Fruit fly (Drosophila melanogaster) whole organism, embryonic: ENCODE results near the gene CG3097.

Experiments
- CG17359 ChIP-seq: fragments of 200-800 bp; sonication (Bioruptor generic); optimal IDR thresholded peaks from 3 replicates; lab custom pipeline; 2018; ENCODE audit warnings: missing biosample characterization, mild to moderate bottlenecking, missing genetic modification characterization, moderate library complexity
- CG17802 ChIP-seq: fragments of 200-800 bp; sonication (Bioruptor generic); optimal IDR thresholded peaks from 2 replicates; lab custom pipeline; 2018; ENCODE audit warnings: missing biosample characterization, mild to moderate bottlenecking, missing genetic modification characterization, moderate library complexity
- CG18599 ChIP-seq: fragments of 200-800 bp; sonication (Bioruptor generic); optimal IDR thresholded peaks from 3 replicates; lab custom pipeline; 2017; ENCODE audit warnings: missing biosample characterization, missing genetic modification characterization, mild to moderate bottlenecking, moderate library complexity, missing genetic modification reagents
- CG34224 ChIP-seq: fragments of 200-800 bp; sonication (Bioruptor generic); IDR thresholded peaks from 3 replicates; pipeline ENCODE4 v1.3.6; 2022; ENCODE audit warnings: missing biosample characterization, missing genetic modification characterization; ENCODE audit not compliant: partially characterized antibody
- CG42726 ChIP-seq: fragments of 200-800 bp; sonication (Bioruptor generic); IDR thresholded peaks from 2 replicates; pipeline ENCODE4 v1.3.6; 2022; ENCODE audit warnings: missing biosample characterization, missing genetic modification characterization; ENCODE audit not compliant: partially characterized antibody
- CG4328 ChIP-seq: fragments of 200-800 bp; sonication (Bioruptor generic); optimal IDR thresholded peaks from 3 replicates; lab custom pipeline; 2017; ENCODE audit warnings: missing biosample characterization, missing genetic modification reagents, missing genetic modification characterization
- CG4360 ChIP-seq: fragments of 200-800 bp; sonication (Bioruptor generic); IDR thresholded peaks from 2 replicates; pipeline ENCODE4 v1.3.6; 2022; ENCODE audit warnings: missing biosample characterization, missing genetic modification characterization
- CG5180 ChIP-seq: fragments of 200-800 bp; sonication (Bioruptor generic); optimal IDR thresholded peaks from 3 replicates; lab custom pipeline; 2017; ENCODE audit warnings: missing biosample characterization, missing genetic modification characterization, mild to moderate bottlenecking, moderate library complexity, missing genetic modification reagents
- CG6683 ChIP-seq: fragments of 200-800 bp; sonication (Bioruptor generic); optimal IDR thresholded peaks from 2 replicates; lab custom pipeline; 2017; ENCODE audit warnings: missing biosample characterization, mild to moderate bottlenecking, missing genetic modification characterization, missing genetic modification reagents
- CG7786 ChIP-seq: fragments of 200-800 bp; sonication (Bioruptor generic); optimal IDR thresholded peaks from 2 replicates; lab custom pipeline; 2016; ENCODE audit warnings: missing biosample characterization, missing genetic modification characterization
- CG8765 ChIP-seq: fragments of 200-800 bp; sonication (Bioruptor generic); IDR thresholded peaks from 2 replicates; pipeline ENCODE4 v1.3.6; 2022; ENCODE audit warnings: missing biosample characterization, missing genetic modification characterization
- Chrac-16 ChIP-seq: fragments of 200-800 bp; sonication (Bioruptor generic); optimal IDR thresholded peaks from 3 replicates; lab custom pipeline; 2016; ENCODE audit warnings: missing biosample characterization, missing genetic modification characterization
- CrebB ChIP-seq: fragments of 200-800 bp; sonication (Bioruptor generic); optimal IDR thresholded peaks from 3 replicates; lab custom pipeline; 2018; ENCODE audit warnings: missing biosample characterization, mild to moderate bottlenecking, missing genetic modification characterization
- D ChIP-seq, 2 experiments: fragments of 200-800 bp in 1 of 2; fragments of >200 bp in 1 of 2; sonication (Bioruptor generic) in 1 of 2; optimal IDR thresholded peaks; 2 replicates in 1 of 2; 3 replicates in 1 of 2; lab custom pipeline; 2017; ENCODE audit warnings: mild to moderate bottlenecking in 1 of 2, missing biosample characterization in 1 of 2, missing genetic modification characterization in 1 of 2, missing genetic modification reagents in 1 of 2
- Dfd ChIP-seq, 2 experiments: fragments of >200 bp; optimal IDR thresholded peaks; 2 replicates each; lab custom pipeline; 2017; ENCODE audit warnings: missing biosample characterization in 2 of 2, missing genetic modification characterization in 2 of 2
- Eip74EF ChIP-seq, 2 experiments: fragments of 200-800 bp in 1 of 2; fragments of >200 bp in 1 of 2; sonication (Bioruptor generic) in 1 of 2; optimal IDR thresholded peaks; 2 replicates each; lab custom pipeline; 2017 to 2019; ENCODE audit warnings: missing biosample characterization in 2 of 2, missing genetic modification characterization in 2 of 2, mild to moderate bottlenecking in 1 of 2, moderate library complexity in 1 of 2
- Fer2 ChIP-seq: fragments of 200-800 bp; sonication (Bioruptor generic); optimal IDR thresholded peaks from 2 replicates; lab custom pipeline; 2018; ENCODE audit warnings: missing biosample characterization, mild to moderate bottlenecking, missing genetic modification characterization, moderate library complexity
- GATAe ChIP-seq: fragments of 200-800 bp; sonication (Bioruptor generic); conservative IDR thresholded peaks from 2 replicates; pipeline ENCODE4 v1.3.6; 2022; ENCODE audit warnings: missing biosample characterization, missing genetic modification characterization
- HLH4C ChIP-seq: fragments of 200-800 bp; sonication (Bioruptor generic); IDR thresholded peaks from 3 replicates; pipeline ENCODE4 v1.3.6; 2022; ENCODE audit warnings: missing biosample characterization, missing genetic modification characterization; ENCODE audit not compliant: partially characterized antibody
- HmgZ ChIP-seq: fragments of 200-800 bp; sonication (Bioruptor generic); optimal IDR thresholded peaks from 2 replicates; lab custom pipeline; 2018; ENCODE audit warnings: missing biosample characterization, mild to moderate bottlenecking, missing genetic modification characterization
- Nf-YB ChIP-seq: fragments of 200-800 bp; sonication (Bioruptor generic); optimal IDR thresholded peaks from 3 replicates; lab custom pipeline; 2019; ENCODE audit warnings: missing biosample characterization, mild to moderate bottlenecking, missing genetic modification characterization, moderate library complexity
- Oaz ChIP-seq: fragments of 200-800 bp; sonication (Bioruptor generic); IDR thresholded peaks from 2 replicates; pipeline ENCODE4 v1.3.6; 2022; ENCODE audit warnings: missing biosample characterization, missing genetic modification characterization
- Side ChIP-seq: fragments of 200-800 bp; sonication (Bioruptor generic); optimal IDR thresholded peaks from 2 replicates; lab custom pipeline; 2016; ENCODE audit warnings: missing biosample characterization, missing genetic modification characterization
- Ssrp ChIP-seq: fragments of 200-800 bp; sonication (Bioruptor generic); optimal IDR thresholded peaks from 2 replicates; lab custom pipeline; 2018; ENCODE audit warnings: missing biosample characterization, mild to moderate bottlenecking, missing genetic modification characterization, moderate library complexity
- TFAM ChIP-seq: fragments of 200-800 bp; sonication (Bioruptor generic); optimal IDR thresholded peaks from 2 replicates; lab custom pipeline; 2017; ENCODE audit warnings: missing biosample characterization, missing genetic modification characterization, inconsistent platforms
- Xrp1 ChIP-seq: fragments of 200-800 bp; sonication (Bioruptor generic); IDR thresholded peaks from 2 replicates; pipeline ENCODE4 v1.3.6; 2022; ENCODE audit warnings: missing biosample characterization, missing genetic modification characterization
- ap ChIP-seq: fragments of 200-800 bp; sonication (Bioruptor generic); IDR thresholded peaks from 2 replicates; pipeline ENCODE4 v1.3.6; 2022; ENCODE audit warnings: missing biosample characterization, missing genetic modification characterization
- bbx ChIP-seq: fragments of 200-800 bp; sonication (Bioruptor generic); IDR thresholded peaks from 2 replicates; pipeline ENCODE4 v1.3.6; 2022; ENCODE audit warnings: missing biosample characterization, missing genetic modification characterization; ENCODE audit not compliant: partially characterized antibody
- br ChIP-seq: fragments of >200 bp; optimal IDR thresholded peaks from 2 replicates; lab custom pipeline; 2017
- chm ChIP-seq: fragments of 200-800 bp; sonication (Bioruptor generic); IDR thresholded peaks from 2 replicates; pipeline ENCODE4 v1.3.6; 2022; ENCODE audit warnings: missing biosample characterization, missing genetic modification characterization
- emc ChIP-seq: fragments of 200-800 bp; sonication (Bioruptor generic); optimal IDR thresholded peaks from 2 replicates; lab custom pipeline; 2016; ENCODE audit warnings: missing biosample characterization, missing genetic modification characterization
- eve ChIP-seq, 2 experiments: fragments of >200 bp; optimal IDR thresholded peaks; 2 replicates each; lab custom pipeline; 2017; ENCODE audit warnings: missing biosample characterization in 2 of 2, missing genetic modification characterization in 2 of 2
- fd102C ChIP-seq: fragments of 200-800 bp; sonication (Bioruptor generic); optimal IDR thresholded peaks from 2 replicates; lab custom pipeline; 2018; ENCODE audit warnings: missing biosample characterization, mild to moderate bottlenecking, missing genetic modification characterization, moderate library complexity
- grau ChIP-seq: fragments of 200-800 bp; optimal IDR thresholded peaks from 3 replicates; lab custom pipeline; 2019; ENCODE audit warnings: missing biosample characterization, mild to moderate bottlenecking, missing genetic modification characterization, moderate library complexity
- gt ChIP-seq: fragments of 200-800 bp; sonication (Bioruptor generic); IDR thresholded peaks from 2 replicates; pipeline ENCODE4 v1.3.6; 2022; ENCODE audit warnings: missing biosample characterization, missing genetic modification characterization
- jigr1 ChIP-seq: fragments of 200-800 bp; sonication (Bioruptor generic); IDR thresholded peaks from 3 replicates; pipeline ENCODE4 v1.3.6; 2022; ENCODE audit warnings: missing biosample characterization, missing genetic modification characterization
- jumu ChIP-seq: fragments of 200-800 bp; sonication (Bioruptor generic); optimal IDR thresholded peaks from 3 replicates; lab custom pipeline; 2016; ENCODE audit warnings: missing biosample characterization, missing genetic modification characterization
- kay ChIP-seq: fragments of 200-800 bp; sonication (Bioruptor generic); optimal IDR thresholded peaks from 2 replicates; lab custom pipeline; 2016; ENCODE audit warnings: missing biosample characterization, missing genetic modification characterization
- lov ChIP-seq, 2 experiments: fragments of 200-800 bp in 1 of 2; fragments of >200 bp in 1 of 2; sonication (Bioruptor generic) in 1 of 2; IDR thresholded peaks in 1 of 2; optimal IDR thresholded peaks in 1 of 2; 2 replicates in 1 of 2; 3 replicates in 1 of 2; pipeline versions ENCODE4 v1.3.6 to Lab custom; 2017 to 2022; ENCODE audit warnings: missing biosample characterization in 1 of 2, missing genetic modification characterization in 1 of 2
- otp ChIP-seq: fragments of 200-800 bp; sonication (Bioruptor generic); IDR thresholded peaks from 3 replicates; pipeline ENCODE4, ENCODE4 v1.3.6; 2022; ENCODE audit warnings: missing biosample characterization, missing genetic modification characterization
- phol ChIP-seq: fragments of 200-800 bp; sonication (Bioruptor generic); optimal IDR thresholded peaks from 3 replicates; lab custom pipeline; 2018; ENCODE audit warnings: missing biosample characterization, mild to moderate bottlenecking, missing genetic modification characterization, moderate library complexity
- toy ChIP-seq: fragments of 200-800 bp; sonication (Bioruptor generic); IDR thresholded peaks from 2 replicates; pipeline ENCODE4 v1.3.6; 2022; ENCODE audit warnings: missing biosample characterization, missing genetic modification characterization
- twi ChIP-seq: fragments of 200-800 bp; optimal IDR thresholded peaks from 2 replicates; lab custom pipeline; 2019; ENCODE audit warnings: missing biosample characterization, mild to moderate bottlenecking, missing genetic modification characterization, moderate library complexity
- unpg ChIP-seq: fragments of 200-800 bp; sonication (Bioruptor generic); optimal IDR thresholded peaks from 3 replicates; lab custom pipeline; 2018; ENCODE audit warnings: missing biosample characterization, mild to moderate bottlenecking, missing genetic modification characterization, moderate library complexity
- vfl ChIP-seq: fragments of 200-800 bp; sonication (Bioruptor generic); optimal IDR thresholded peaks from 2 replicates; lab custom pipeline; 2016; ENCODE audit warnings: missing biosample characterization, missing genetic modification characterization
- vnd ChIP-seq: fragments of 200-800 bp; sonication (Bioruptor generic); IDR thresholded peaks from 3 replicates; pipeline ENCODE4 v1.3.6; 2022; ENCODE audit warnings: missing biosample characterization, missing genetic modification characterization; ENCODE audit not compliant: partially characterized antibody
- vvl ChIP-seq: fragments of 200-800 bp; sonication (Bioruptor generic); IDR thresholded peaks from 2 replicates; pipeline ENCODE4 v1.3.6; 2022; ENCODE audit warnings: missing biosample characterization, missing genetic modification characterization
- zen ChIP-seq: fragments of 200-800 bp; sonication (Bioruptor generic); optimal IDR thresholded peaks from 3 replicates; lab custom pipeline; 2018; ENCODE audit warnings: missing biosample characterization, mild to moderate bottlenecking, missing genetic modification characterization, moderate library complexity

The CG3097 gene

DNA sequence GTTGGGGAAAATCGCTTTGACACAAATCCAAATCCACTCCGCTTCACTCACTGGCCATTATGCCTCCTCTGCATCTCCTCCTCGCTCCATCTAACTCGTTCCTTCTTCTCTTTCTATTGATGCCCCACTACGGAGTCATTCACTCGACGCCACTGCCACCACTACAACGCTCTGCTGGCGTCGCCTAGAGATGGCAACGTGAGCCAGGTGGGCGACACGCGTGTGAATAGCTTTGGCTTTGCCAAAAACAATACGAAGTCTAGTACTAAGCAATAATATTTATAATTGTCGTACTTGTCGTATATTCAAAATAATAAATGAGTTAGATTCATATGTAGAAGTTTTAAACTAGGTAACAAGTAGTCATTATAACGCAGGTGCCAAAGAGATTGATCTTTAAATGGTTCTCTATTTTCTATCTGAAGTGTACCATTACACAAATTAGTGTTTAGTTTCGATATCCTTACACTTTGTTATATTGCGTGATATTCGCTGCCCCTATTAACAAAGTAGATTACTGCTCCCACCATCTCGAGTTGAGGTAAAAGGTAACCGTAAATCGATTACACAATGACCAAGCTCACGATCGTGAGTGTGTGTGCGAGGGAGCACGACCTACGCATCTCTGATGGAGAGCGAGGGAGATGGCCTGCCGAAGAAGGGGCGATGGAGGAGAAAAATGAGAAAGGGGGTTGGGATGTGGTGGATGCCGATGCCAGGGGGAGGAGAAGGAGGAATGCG is 25.4 kb downstream of the CG3097 start (continued):
- TF ChIP-seq twi (no peak), emc (GFP tag; lab: Kevin White, UChicago) (no peak), eve (GFP tag; optimal IDR thresholded peaks at IDR 0.05; lab: Kevin White, UChicago) (no peak), lov (optimal IDR thresholded peaks at IDR 0.05; lab: Kevin White, UChicago) (no peak), lov (GFP tag; IDR thresholded peaks at IDR 0.05; lab: Robert Waterston, UW) (no peak), kay (GFP tag; lab: Kevin White, UChicago) (no peak), CG17359 (tag; lab: Kevin White, UChicago) (no peak), chm (peak; percentile 71), vnd (peak; percentile 65), CG5180 (no peak), Eip74EF (GFP tag; optimal IDR thresholded peaks at IDR 0.05; lab: Kevin White, UChicago) (no peak), HLH4C (GFP tag; lab: Robert Waterston, UW) (peak; percentile 40; the same call in 2 of the 3 replicates), fd102C (GFP tag; lab: Kevin White, UChicago) (no peak), CG7786 (no peak), CG4360 (GFP tag; lab: Robert Waterston, UW) (no peak), jumu (GFP tag; lab: Kevin White, UChicago) (peak; percentile 17), zen (tag; lab: Kevin White, UChicago) (no peak), Xrp1 (peak; percentile 39; the same call in 1 of the 2 replicates), otp (GFP tag; lab: Robert Waterston, UW) (no peak), gt (GFP tag; lab: Robert Waterston, UW) (no peak), phol (peak; percentile 32), CG4328 (no peak), ap (GFP tag; lab: Robert Waterston, UW) (no peak), jigr1 (GFP tag; lab: Robert Waterston, UW) (no peak), CG17802 (tag; lab: Kevin White, UChicago) (no peak), br (lab: Kevin White, UChicago) (no peak), CG8765 (no peak), Fer2 (tag; lab: Kevin White, UChicago) (no peak), CG6683 (GFP tag; lab: Kevin White, UChicago) (no peak), Dfd (GFP tag; optimal IDR thresholded peaks at IDR 0.05; lab: Kevin White, UChicago) (no peak), unpg (no peak), CG42726 (GFP tag; lab: Robert Waterston, UW) (0 out of 2 replicates have a peak, but pooled peaks have one; percentile 23), CG34224 (GFP tag; lab: Robert Waterston, UW) (peak; percentile 68), vfl (GFP tag; lab: Kevin White, UChicago) (no peak), Nf-YB (GFP tag; lab: Kevin White, UChicago) (no peak), vvl (GFP tag; lab: Robert Waterston, UW) (0 out of 2 replicates have a peak, but pooled peaks have one; percentile 7), bbx (GFP tag; lab: Robert Waterston, UW) (peak; percentile 46), GATAe (GFP tag; lab: Robert Waterston, UW) (no peak), CG18599 (GFP tag; lab: Kevin White, UChicago) (peak; percentile 41), grau (tag; lab: Kevin White, UChicago) (peak; percentile 9), Oaz (GFP tag; lab: Robert Waterston, UW) (no peak), D (optimal IDR thresholded peaks at IDR 0.05; lab: Kevin White, UChicago) (no peak), D (GFP tag; optimal IDR thresholded peaks at IDR 0.05; lab: Kevin White, UChicago) (peak; percentile 15), TFAM (GFP tag; lab: Kevin White, UChicago) (no peak), CrebB (tag; lab: Kevin White, UChicago) (no peak), Chrac-16 (GFP tag; lab: Kevin White, UChicago) (no peak), HmgZ (no peak), Ssrp (tag; lab: Kevin White, UChicago) (no peak), Side (GFP tag; lab: Kevin White, UChicago) (no peak), toy (GFP tag; lab: Robert Waterston, UW) (no peak)
